Fruit fly (Drosophila melanogaster): Measurements from ENCODE around the gene RluA-2.

RluA-2 gene

dm6 chr2L:10428528-10428927 is 48.3 kb upstream of the RluA-2 start, which contains the start of gene CG5188 (continued):
- TF ChIP-seq CG18262 (tag; optimal IDR thresholded peaks at IDR 0.05), result peak; percentile 49
- TF ChIP-seq CG18011 (GFP tag; optimal IDR thresholded peaks at IDR 0.05), result no peak
- peak; percentile 40 for TF ChIP-seq CG3281 (GFP tag; optimal IDR thresholded peaks at IDR 0.05)
- TF ChIP-seq ci (GFP tag; IDR thresholded peaks at IDR 0.05), result peak; percentile 73; the same call in 2 of the 3 replicates
- TF ChIP-seq pfk (GFP tag; optimal IDR thresholded peaks at IDR 0.05), result no peak
- no peak for TF ChIP-seq sima (GFP tag; optimal IDR thresholded peaks at IDR 0.05)
- TF ChIP-seq z (GFP tag; IDR thresholded peaks at IDR 0.05), result no peak
- TF ChIP-seq MESR4 (GFP tag; optimal IDR thresholded peaks at IDR 0.05), result peak; percentile 43
- peak; percentile 83 for TF ChIP-seq CG30020 (tag; optimal IDR thresholded peaks at IDR 0.05)
- no peak for TF ChIP-seq Antp (GFP tag; optimal IDR thresholded peaks at IDR 0.05)
- peak; percentile 54; the same call in 1 of the 2 replicates for TF ChIP-seq CG5953 (GFP tag; IDR thresholded peaks at IDR 0.05)
- peak; percentile 26 for TF ChIP-seq CG10654 (GFP tag; optimal IDR thresholded peaks at IDR 0.05)
- peak; percentile 42 for TF ChIP-seq dmrt11E (tag; optimal IDR thresholded peaks at IDR 0.05)
- TF ChIP-seq CG17361 (GFP tag; IDR thresholded peaks at IDR 0.05), result peak; percentile 69; the same call in 2 of the 3 replicates
- no peak for TF ChIP-seq pho (GFP tag; optimal IDR thresholded peaks at IDR 0.05)
- TF ChIP-seq MBD-R2 (GFP tag; IDR thresholded peaks at IDR 0.05), result peak; percentile 75; the same call in 1 of the 2 replicates
- no peak for TF ChIP-seq gsb-n (tag; optimal IDR thresholded peaks at IDR 0.05)
- no peak for TF ChIP-seq Ets65A (GFP tag)
- TF ChIP-seq seq (GFP tag; IDR thresholded peaks at IDR 0.05), result no peak
- no peak for TF ChIP-seq CG10543 (GFP tag; optimal IDR thresholded peaks at IDR 0.05)
- no peak for TF ChIP-seq CG4730 (GFP tag; IDR thresholded peaks at IDR 0.05)
- TF ChIP-seq Abd-B (GFP tag; optimal IDR thresholded peaks at IDR 0.05), result no peak
- TF ChIP-seq Atf6 (GFP tag; IDR thresholded peaks at IDR 0.05), result peak; percentile 41; the same call in 1 of the 2 replicates
- no peak for TF ChIP-seq CG11247 (GFP tag; IDR thresholded peaks at IDR 0.05)
- peak; percentile 61 for TF ChIP-seq Rfx (GFP tag; IDR thresholded peaks at IDR 0.05)
- 0 out of 2 replicates have a peak, but pooled peaks have one; percentile 44 for TF ChIP-seq CG1024 (GFP tag; IDR thresholded peaks at IDR 0.05)
- TF ChIP-seq CG7745 (tag; optimal IDR thresholded peaks at IDR 0.05), result no peak
- no peak for TF ChIP-seq insv (GFP tag; optimal IDR thresholded peaks at IDR 0.05)
- TF ChIP-seq tio (GFP tag; optimal IDR thresholded peaks at IDR 0.05), result no peak
- TF ChIP-seq vfl (GFP tag; optimal IDR thresholded peaks at IDR 0.05), result peak; percentile 28
- TF ChIP-seq C15 (GFP tag; IDR thresholded peaks at IDR 0.05), result no peak
- peak; percentile 53 for TF ChIP-seq Fer3 (tag; optimal IDR thresholded peaks at IDR 0.05)
- TF ChIP-seq Hr78 (GFP tag; optimal IDR thresholded peaks at IDR 0.05), result no peak
- no peak for TF ChIP-seq trh (GFP tag; optimal IDR thresholded peaks at IDR 0.05)
- no peak for TF ChIP-seq gro (GFP tag; optimal IDR thresholded peaks at IDR 0.05)
- peak; percentile 54 for TF ChIP-seq gfzf (GFP tag; optimal IDR thresholded peaks at IDR 0.05)
- no peak for TF ChIP-seq sc (optimal IDR thresholded peaks at IDR 0.05)
- TF ChIP-seq sc (GFP tag; optimal IDR thresholded peaks at IDR 0.05), result no peak
- no peak for TF ChIP-seq CG17612 (GFP tag; IDR thresholded peaks at IDR 0.05)
- no peak for TF ChIP-seq CG14050 (GFP tag; IDR thresholded peaks at IDR 0.05)
- peak; percentile 27 for TF ChIP-seq Hsf (GFP tag; optimal IDR thresholded peaks at IDR 0.05)
- no peak for TF ChIP-seq fu2 (GFP tag; optimal IDR thresholded peaks at IDR 0.05)
- TF ChIP-seq HmgD (GFP tag; optimal IDR thresholded peaks at IDR 0.05), result no peak
- TF ChIP-seq CG1792 (GFP tag; optimal IDR thresholded peaks at IDR 0.05), result no peak
- peak; percentile 14; the same call in 1 of the 2 replicates for TF ChIP-seq lmd (GFP tag; IDR thresholded peaks at IDR 0.05)
- no peak for TF ChIP-seq CG13624 (GFP tag; optimal IDR thresholded peaks at IDR 0.05)
- TF ChIP-seq CG5180 (GFP tag; optimal IDR thresholded peaks at IDR 0.05), result no peak
- TF ChIP-seq CG1603 (tag; optimal IDR thresholded peaks at IDR 0.05), result peak; percentile 28
- peak in 1 of 3 experiments; percentile 37 for TF ChIP-seq lola (GFP tag; optimal IDR thresholded peaks at IDR 0.05)
- TF ChIP-seq eyg (GFP tag; optimal IDR thresholded peaks at IDR 0.05), result no peak
- no peak for TF ChIP-seq Sry-δ (GFP tag; optimal IDR thresholded peaks at IDR 0.05)
- no peak for TF ChIP-seq slp2 (GFP tag; optimal IDR thresholded peaks at IDR 0.05)
